Fruit fly (Drosophila melanogaster) whole organism, prepupa: ENCODE measurements around the gene CG33003.

Experiments
- Blimp-1 ChIP-seq: fragments of 200-800 bp; sonication (Bioruptor generic); optimal IDR thresholded peaks from 3 replicates; lab custom pipeline; 2017; ENCODE audit warnings: missing biosample characterization, missing genetic modification characterization, mild to moderate bottlenecking, moderate library complexity, missing genetic modification reagents
- CG10669 ChIP-seq: fragments of 200-800 bp; sonication (Bioruptor generic); optimal IDR thresholded peaks from 3 replicates; lab custom pipeline; 2018; ENCODE audit warnings: missing biosample characterization, mild to moderate bottlenecking, missing genetic modification characterization, moderate library complexity
- CG11294 ChIP-seq: fragments of 200-800 bp; sonication (Bioruptor generic); IDR thresholded peaks from 2 replicates; pipeline ENCODE4 v1.3.6; 2022; ENCODE audit warnings: missing biosample characterization, missing genetic modification characterization
- CG11762 ChIP-seq: fragments of 200-800 bp; sonication (Bioruptor generic); optimal IDR thresholded peaks from 3 replicates; lab custom pipeline; 2016; ENCODE audit warnings: missing biosample characterization, missing genetic modification characterization; ENCODE audit not compliant: insufficient read depth
- CG15336 ChIP-seq: fragments of 200-800 bp; sonication (Bioruptor generic); IDR thresholded peaks from 2 replicates; pipeline ENCODE4 v1.3.6; 2022; ENCODE audit warnings: missing biosample characterization, missing genetic modification characterization
- CG1621 ChIP-seq: fragments of 200-800 bp; sonication (Bioruptor generic); optimal IDR thresholded peaks from 3 replicates; lab custom pipeline; 2018; ENCODE audit warnings: missing biosample characterization, mild to moderate bottlenecking, missing genetic modification characterization
- CG16779 ChIP-seq: fragments of 200-800 bp; sonication (Bioruptor generic); optimal IDR thresholded peaks from 3 replicates; lab custom pipeline; 2017; ENCODE audit warnings: missing biosample characterization, mild to moderate bottlenecking, missing genetic modification characterization
- CG3032 ChIP-seq: fragments of 200-800 bp; optimal IDR thresholded peaks from 2 replicates; lab custom pipeline; 2019; ENCODE audit warnings: missing biosample characterization, mild to moderate bottlenecking, missing genetic modification characterization, moderate library complexity
- CG32006 ChIP-seq: fragments of 200-800 bp; sonication (Bioruptor generic); optimal IDR thresholded peaks from 3 replicates; lab custom pipeline; 2017; ENCODE audit warnings: missing biosample characterization, mild to moderate bottlenecking, missing genetic modification characterization
- CG34406 ChIP-seq: fragments of 200-800 bp; sonication (Bioruptor generic); optimal IDR thresholded peaks from 3 replicates; lab custom pipeline; 2016; ENCODE audit warnings: missing biosample characterization, missing genetic modification characterization
- CG3919 ChIP-seq: fragments of 200-800 bp; sonication (Bioruptor generic); optimal IDR thresholded peaks from 3 replicates; lab custom pipeline; 2016; ENCODE audit warnings: missing biosample characterization, missing genetic modification characterization
- CG4318 ChIP-seq: fragments of 200-800 bp; sonication (Bioruptor generic); optimal IDR thresholded peaks from 3 replicates; lab custom pipeline; 2017; ENCODE audit warnings: missing biosample characterization, mild to moderate bottlenecking, missing genetic modification characterization
- CG6163 ChIP-seq: fragments of 200-800 bp; sonication (Bioruptor generic); IDR thresholded peaks from 3 replicates; pipeline ENCODE4 v1.3.6; 2022; ENCODE audit warnings: missing biosample characterization, missing genetic modification characterization
- CG6792 ChIP-seq: fragments of 200-800 bp; sonication (Bioruptor generic); optimal IDR thresholded peaks from 3 replicates; lab custom pipeline; 2016; ENCODE audit warnings: missing biosample characterization, missing genetic modification characterization
- CG6808 ChIP-seq: fragments of 200-800 bp; sonication (Bioruptor generic); optimal IDR thresholded peaks from 3 replicates; lab custom pipeline; 2017; ENCODE audit warnings: missing biosample characterization, missing genetic modification characterization, mild to moderate bottlenecking, moderate library complexity, missing genetic modification reagents
- CG6854 ChIP-seq: fragments of 200-800 bp; sonication (Bioruptor generic); optimal IDR thresholded peaks from 2 replicates; lab custom pipeline; 2017; ENCODE audit warnings: missing biosample characterization, mild to moderate bottlenecking, missing genetic modification characterization
- CG7368 ChIP-seq: fragments of 200-800 bp; sonication (Bioruptor generic); optimal IDR thresholded peaks from 3 replicates; lab custom pipeline; 2016; ENCODE audit warnings: missing biosample characterization, missing genetic modification characterization
- CG8119 ChIP-seq: fragments of 200-800 bp; sonication (Bioruptor generic); IDR thresholded peaks from 3 replicates; pipeline ENCODE4 v1.3.6; 2022; ENCODE audit warnings: missing biosample characterization, missing genetic modification characterization
- CG8319 ChIP-seq: fragments of 200-800 bp; sonication (Bioruptor generic); optimal IDR thresholded peaks from 3 replicates; lab custom pipeline; 2016; ENCODE audit warnings: missing biosample characterization, missing genetic modification characterization
- CG8632 ChIP-seq: fragments of 200-800 bp; sonication (Bioruptor generic); optimal IDR thresholded peaks from 3 replicates; lab custom pipeline; 2016; ENCODE audit warnings: missing biosample characterization, missing genetic modification characterization
- CG9139 ChIP-seq: fragments of 200-800 bp; sonication (Bioruptor generic); optimal IDR thresholded peaks from 3 replicates; lab custom pipeline; 2017; ENCODE audit warnings: missing biosample characterization, mild to moderate bottlenecking, missing genetic modification characterization
- Eip78C ChIP-seq: fragments of 200-800 bp; sonication (Bioruptor generic); peaks from one replicate; lab custom pipeline; 2016; ENCODE audit warnings: missing biosample characterization, missing genetic modification characterization
- Eip93F ChIP-seq: fragments of 200-800 bp; sonication (Bioruptor generic); optimal IDR thresholded peaks from 2 replicates; lab custom pipeline; 2016; ENCODE audit warnings: missing biosample characterization, mild to moderate bottlenecking, missing genetic modification characterization
- Ets21C ChIP-seq: fragments of 200-800 bp; sonication (Bioruptor generic); optimal IDR thresholded peaks from 3 replicates; lab custom pipeline; 2016; ENCODE audit warnings: missing biosample characterization, missing genetic modification characterization
- Ets96B ChIP-seq: fragments of 200-800 bp; optimal IDR thresholded peaks from 2 replicates; lab custom pipeline; 2019; ENCODE audit warnings: missing biosample characterization, mild to moderate bottlenecking, missing genetic modification characterization, moderate library complexity
- Gug ChIP-seq: fragments of 200-800 bp; sonication (Bioruptor generic); IDR thresholded peaks from 2 replicates; pipeline ENCODE4 v1.3.6; 2022; ENCODE audit warnings: missing biosample characterization, missing genetic modification characterization
- Hr39 ChIP-seq: fragments of 200-800 bp; sonication (Bioruptor generic); optimal IDR thresholded peaks from 2 replicates; lab custom pipeline; 2016; ENCODE audit warnings: missing biosample characterization, missing genetic modification characterization
- Hr4 ChIP-seq: fragments of 200-800 bp; sonication (Bioruptor generic); optimal IDR thresholded peaks from 3 replicates; lab custom pipeline; 2016; ENCODE audit warnings: missing biosample characterization, missing genetic modification characterization
- Lpt ChIP-seq: fragments of 200-800 bp; sonication (Bioruptor generic); optimal IDR thresholded peaks from 3 replicates; lab custom pipeline; 2016; ENCODE audit warnings: missing biosample characterization, missing genetic modification characterization
- Met ChIP-seq: fragments of 200-800 bp; sonication (Bioruptor generic); optimal IDR thresholded peaks from 3 replicates; lab custom pipeline; 2016; ENCODE audit warnings: missing biosample characterization, missing genetic modification characterization
- Smox ChIP-seq: fragments of 200-800 bp; sonication (Bioruptor generic); optimal IDR thresholded peaks from 3 replicates; lab custom pipeline; 2016; ENCODE audit warnings: missing biosample characterization, missing genetic modification characterization
- Sox102F ChIP-seq: fragments of 200-800 bp; sonication (Bioruptor generic); optimal IDR thresholded peaks from 2 replicates; lab custom pipeline; 2016; ENCODE audit warnings: missing biosample characterization, mild to moderate bottlenecking, missing genetic modification characterization
- Sox14 ChIP-seq: fragments of 200-800 bp; sonication (Bioruptor generic); optimal IDR thresholded peaks from 3 replicates; lab custom pipeline; 2016; ENCODE audit warnings: missing biosample characterization, missing genetic modification characterization
- Sox15 ChIP-seq: fragments of 200-800 bp; sonication (Bioruptor generic); optimal IDR thresholded peaks from 3 replicates; lab custom pipeline; 2016; ENCODE audit warnings: missing biosample characterization, missing genetic modification characterization
- achi ChIP-seq: fragments of 200-800 bp; sonication (Bioruptor generic); optimal IDR thresholded peaks from 3 replicates; lab custom pipeline; 2016; ENCODE audit warnings: missing biosample characterization, missing genetic modification characterization
- cyc ChIP-seq: fragments of 200-800 bp; sonication (Bioruptor generic); optimal IDR thresholded peaks from 3 replicates; lab custom pipeline; 2016; ENCODE audit warnings: missing biosample characterization, missing genetic modification characterization
- dsx ChIP-seq: fragments of 200-800 bp; optimal IDR thresholded peaks from 3 replicates; lab custom pipeline; 2019; ENCODE audit warnings: missing biosample characterization, mild to moderate bottlenecking, missing genetic modification characterization, moderate library complexity; ENCODE audit not compliant: poor library complexity, severe bottlenecking
- eg ChIP-seq: fragments of 200-800 bp; sonication (Bioruptor generic); IDR thresholded peaks from 3 replicates; pipeline ENCODE4 v1.3.6; 2022; ENCODE audit warnings: missing biosample characterization, missing genetic modification characterization
- esn ChIP-seq: fragments of 200-800 bp; sonication (Bioruptor generic); optimal IDR thresholded peaks from 2 replicates; lab custom pipeline; 2016; ENCODE audit warnings: missing biosample characterization, mild to moderate bottlenecking, missing genetic modification characterization, moderate library complexity
- fd59A ChIP-seq: fragments of 200-800 bp; sonication (Bioruptor generic); optimal IDR thresholded peaks from 2 replicates; lab custom pipeline; 2017; ENCODE audit warnings: missing biosample characterization, mild to moderate bottlenecking, missing genetic modification characterization, missing genetic modification reagents
- fd85E ChIP-seq: fragments of 200-800 bp; sonication (Bioruptor generic); optimal IDR thresholded peaks from 3 replicates; lab custom pipeline; 2016; ENCODE audit warnings: missing biosample characterization, missing genetic modification characterization
- fkh ChIP-seq: fragments of 200-800 bp; sonication (Bioruptor generic); optimal IDR thresholded peaks from 3 replicates; lab custom pipeline; 2017; ENCODE audit warnings: missing biosample characterization, mild to moderate bottlenecking, missing genetic modification characterization, moderate library complexity
- lz ChIP-seq: fragments of 200-800 bp; sonication (Bioruptor generic); optimal IDR thresholded peaks from 3 replicates; lab custom pipeline; 2016; ENCODE audit warnings: missing biosample characterization, missing genetic modification characterization
- net ChIP-seq: fragments of 200-800 bp; sonication (Bioruptor generic); optimal IDR thresholded peaks from 3 replicates; lab custom pipeline; 2016; ENCODE audit warnings: missing biosample characterization, missing genetic modification characterization
- pdm3 ChIP-seq: fragments of 200-800 bp; sonication (Bioruptor generic); optimal IDR thresholded peaks from 3 replicates; lab custom pipeline; 2016; ENCODE audit warnings: missing biosample characterization, missing genetic modification characterization
- salr ChIP-seq, 2 experiments: fragments of 200-800 bp; sonication (Bioruptor generic); optimal IDR thresholded peaks; 3 replicates each; lab custom pipeline; 2016 to 2018; ENCODE audit warnings: missing biosample characterization in 2 of 2, missing genetic modification characterization in 2 of 2, mild to moderate bottlenecking in 1 of 2
- spab ChIP-seq: fragments of 200-800 bp; sonication (Bioruptor generic); optimal IDR thresholded peaks from 2 replicates; lab custom pipeline; 2017; ENCODE audit warnings: missing biosample characterization, mild to moderate bottlenecking, missing genetic modification characterization, missing genetic modification reagents
- ss ChIP-seq, 2 experiments: fragments of 200-800 bp; sonication (Bioruptor generic); optimal IDR thresholded peaks; 2 replicates in 1 of 2; 3 replicates in 1 of 2; lab custom pipeline; 2017 to 2018; ENCODE audit warnings: mild to moderate bottlenecking in 2 of 2, missing biosample characterization in 2 of 2, missing genetic modification characterization in 2 of 2, moderate library complexity in 1 of 2
- svp ChIP-seq: fragments of 200-800 bp; sonication (Bioruptor generic); peaks from one replicate; lab custom pipeline; 2016; ENCODE audit warnings: missing biosample characterization, missing genetic modification characterization
- topi ChIP-seq: fragments of 200-800 bp; sonication (Bioruptor generic); optimal IDR thresholded peaks from 3 replicates; lab custom pipeline; 2016; ENCODE audit warnings: missing biosample characterization, missing genetic modification characterization
- vri ChIP-seq: fragments of 200-800 bp; sonication (Bioruptor generic); optimal IDR thresholded peaks from 3 replicates; lab custom pipeline; 2016; ENCODE audit warnings: missing biosample characterization, mild to moderate bottlenecking, missing genetic modification characterization

CG33003 gene

DNA sequence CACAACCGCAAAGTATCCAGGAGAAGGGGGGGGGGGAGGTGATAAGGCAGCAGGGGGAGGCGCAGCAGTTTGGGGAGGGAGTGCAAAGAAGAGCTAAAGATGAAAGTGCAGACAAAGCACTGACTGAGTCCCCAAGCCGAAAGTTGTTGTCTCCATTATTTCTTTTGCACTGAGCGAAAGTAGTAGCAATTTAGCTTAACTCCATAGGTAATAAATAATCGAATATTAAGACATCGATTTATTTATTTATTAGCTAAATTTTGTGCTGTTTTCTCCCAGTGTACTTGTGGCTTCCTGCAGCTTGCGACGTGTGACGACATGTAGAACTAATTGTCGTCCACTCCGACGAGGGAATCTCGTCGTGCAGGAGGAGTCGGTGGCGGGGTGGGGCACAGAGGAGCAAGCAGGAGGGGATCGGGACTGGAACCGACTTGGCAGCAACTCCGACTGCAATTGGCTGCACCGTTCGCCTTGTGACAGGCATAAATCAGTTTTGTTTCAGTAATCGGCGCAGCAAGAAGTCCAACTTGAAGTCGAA is 39.2 kb upstream of the CG33003 start, which contains the start of gene Traf4:
Gene Traf4, plus strand, starts transcription at position 488 of the 538 bp plus-strand sequence.
- peak; percentile 61 for TF ChIP-seq dsx
- peak; percentile 26 for TF ChIP-seq topi (GFP tag; lab: Kevin White, UChicago)
- TF ChIP-seq CG6792 (GFP tag; lab: Kevin White, UChicago) = peak; percentile 73
- TF ChIP-seq Ets96B (tag; lab: Kevin White, UChicago) = peak; percentile 58
- peak; percentile 49 for TF ChIP-seq CG7368 (GFP tag; lab: Kevin White, UChicago)
- TF ChIP-seq Sox14 (GFP tag; lab: Kevin White, UChicago) = peak; percentile 6
- no peak for TF ChIP-seq CG8319 (GFP tag; lab: Kevin White, UChicago)
- no peak for TF ChIP-seq CG4318
- no peak for TF ChIP-seq fd85E (GFP tag; lab: Kevin White, UChicago)
- peak; percentile 36 for TF ChIP-seq Sox102F
- peak; percentile 28 for TF ChIP-seq fd59A (GFP tag; lab: Kevin White, UChicago)
- TF ChIP-seq cyc = peak; percentile 57
- peak; percentile 51 for TF ChIP-seq CG6808 (GFP tag; lab: Kevin White, UChicago)
- peak; percentile 68 for TF ChIP-seq vri (GFP tag; lab: Kevin White, UChicago)
- peak; percentile 57 for TF ChIP-seq CG32006 (GFP tag; lab: Kevin White, UChicago)
- TF ChIP-seq spab (GFP tag; lab: Kevin White, UChicago) = peak; percentile 56
- TF ChIP-seq Blimp-1 (GFP tag; lab: Kevin White, UChicago) = peak; percentile 35
- peak; percentile 35 for TF ChIP-seq CG11762 (GFP tag; lab: Kevin White, UChicago)
- no peak for TF ChIP-seq CG6854
- peak; percentile 47 for TF ChIP-seq Lpt (GFP tag; lab: Kevin White, UChicago)
- TF ChIP-seq CG15336 (GFP tag; lab: Robert Waterston, UW) = peak; percentile 51; the same call in 1 of the 2 replicates
- peak; percentile 27 for TF ChIP-seq Gug (GFP tag; lab: Robert Waterston, UW)
- peak; percentile 15 for TF ChIP-seq Hr4 (GFP tag; lab: Kevin White, UChicago)
- peak; percentile 50 for TF ChIP-seq achi (GFP tag; lab: Kevin White, UChicago)
- peak; percentile 56 to 61 for TF ChIP-seq ss (GFP tag; optimal IDR thresholded peaks at IDR 0.05; lab: Kevin White, UChicago)
- TF ChIP-seq net (GFP tag; lab: Kevin White, UChicago) = peak; percentile 53
- TF ChIP-seq Smox (GFP tag; lab: Kevin White, UChicago) = peak; percentile 39
- TF ChIP-seq Eip93F = peak; percentile 48
- TF ChIP-seq CG10669 (GFP tag; lab: Kevin White, UChicago) = peak; percentile 54
- no peak for TF ChIP-seq Sox15 (GFP tag; lab: Kevin White, UChicago)
- peak; percentile 18 for TF ChIP-seq CG9139
- no peak for TF ChIP-seq Ets21C (GFP tag; lab: Kevin White, UChicago)
- peak; percentile 33 for TF ChIP-seq CG1621 (tag; lab: Kevin White, UChicago)
- peak; percentile 28 to 37 for TF ChIP-seq salr (GFP tag; optimal IDR thresholded peaks at IDR 0.05; lab: Kevin White, UChicago)
- peak; percentile 81 for TF ChIP-seq svp
- TF ChIP-seq lz (GFP tag; lab: Kevin White, UChicago) = peak; percentile 34
- TF ChIP-seq CG6163 (GFP tag; lab: Robert Waterston, UW) = peak; percentile 75
- TF ChIP-seq CG8632 (GFP tag; lab: Kevin White, UChicago) = peak; percentile 43
- peak; percentile 37 for TF ChIP-seq CG3032 (tag; lab: Kevin White, UChicago)
- TF ChIP-seq eg (GFP tag; lab: Robert Waterston, UW) = peak; percentile 57
- peak; percentile 73 for TF ChIP-seq Eip78C (GFP tag; lab: Kevin White, UChicago)
- peak; percentile 73 for TF ChIP-seq CG3919 (GFP tag; lab: Kevin White, UChicago)
- TF ChIP-seq Met (GFP tag; lab: Kevin White, UChicago) = peak; percentile 52
- TF ChIP-seq pdm3 (GFP tag; lab: Kevin White, UChicago) = peak; percentile 52
- TF ChIP-seq esn = peak; percentile 52
- TF ChIP-seq CG16779 (tag; lab: Kevin White, UChicago) = no peak
- TF ChIP-seq CG8119 (GFP tag; lab: Robert Waterston, UW) = peak; percentile 41; the same call in 2 of the 3 replicates
- TF ChIP-seq Hr39 (GFP tag; lab: Kevin White, UChicago) = peak; percentile 48
- peak; percentile 37 for TF ChIP-seq CG34406
- no peak for TF ChIP-seq fkh (GFP tag; lab: Kevin White, UChicago)
- TF ChIP-seq CG11294 = no peak
